1 fruit fly cellular context compared by ENCODE assay signal in the genomic region with DNA sequence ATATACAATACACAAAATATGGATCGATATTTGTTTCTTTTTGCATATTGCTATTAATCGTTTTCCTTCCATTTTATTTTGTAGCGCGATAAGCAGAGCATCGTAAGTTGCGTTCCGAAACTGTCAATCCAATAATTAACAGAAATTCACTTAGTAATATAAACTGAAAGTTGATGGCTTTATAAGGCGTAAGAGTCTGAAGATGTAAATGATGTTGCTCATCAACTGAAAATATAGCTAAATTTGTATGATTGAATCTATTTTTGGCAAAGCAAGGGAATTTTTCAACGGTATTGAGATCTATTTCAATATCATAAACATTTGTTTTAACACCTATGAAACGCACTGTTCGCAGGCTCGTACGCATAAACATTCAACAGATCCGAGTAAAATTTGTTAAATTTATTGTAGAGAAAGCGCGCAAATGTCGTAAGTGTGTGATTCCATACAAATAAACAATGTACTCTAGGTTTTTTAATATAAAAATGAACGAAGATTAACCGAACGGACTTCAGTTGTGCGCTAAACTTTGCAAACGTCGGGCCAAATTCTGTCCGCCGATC.
A peak's percentile ranks its signal among the peaks of the same experiment; 100 is the strongest.
TF ChIP-seq lines count a peak whose summit lies in the region.

Gene Vago, plus strand, starts transcription at position 513 of the 563 bp plus-strand sequence.

TF ChIP-seq in whole organism, prepupa, 60 proteins besides CTCF, POLR2A, EP300 and RAD21 (continued from another document):
- TF ChIP-seq dac (GFP tag; optimal IDR thresholded peaks at IDR 0.05; lab: Kevin White, UChicago): no peak
- no peak for TF ChIP-seq Gug (GFP tag; IDR thresholded peaks at IDR 0.05; lab: Robert Waterston, UW)
- TF ChIP-seq CG15336 (GFP tag; IDR thresholded peaks at IDR 0.05; lab: Robert Waterston, UW): no peak
- peak; percentile 12 for TF ChIP-seq CG10669 (GFP tag; optimal IDR thresholded peaks at IDR 0.05; lab: Kevin White, UChicago)
- TF ChIP-seq CG6276 (GFP tag; optimal IDR thresholded peaks at IDR 0.05; lab: Kevin White, UChicago): peak; percentile 21
- no peak for TF ChIP-seq fd59A (GFP tag; optimal IDR thresholded peaks at IDR 0.05; lab: Kevin White, UChicago)
- no peak for TF ChIP-seq salr (GFP tag; optimal IDR thresholded peaks at IDR 0.05; lab: Kevin White, UChicago)
- no peak for TF ChIP-seq CG8319 (GFP tag; optimal IDR thresholded peaks at IDR 0.05; lab: Kevin White, UChicago)
- no peak for TF ChIP-seq CG11294 (GFP tag; IDR thresholded peaks at IDR 0.05; lab: Robert Waterston, UW)
- TF ChIP-seq Ets96B (tag; optimal IDR thresholded peaks at IDR 0.05; lab: Kevin White, UChicago): no peak
- TF ChIP-seq CG6808 (GFP tag; optimal IDR thresholded peaks at IDR 0.05; lab: Kevin White, UChicago): peak; percentile 2
- no peak for TF ChIP-seq acj6 (GFP tag; optimal IDR thresholded peaks at IDR 0.05; lab: Kevin White, UChicago)
- TF ChIP-seq achi (GFP tag; optimal IDR thresholded peaks at IDR 0.05; lab: Kevin White, UChicago): no peak
- no peak for TF ChIP-seq CG11762 (GFP tag; optimal IDR thresholded peaks at IDR 0.05; lab: Kevin White, UChicago; ENCODE audit: insufficient read depth)
- TF ChIP-seq CG3032 (tag; optimal IDR thresholded peaks at IDR 0.05; lab: Kevin White, UChicago): no peak
- TF ChIP-seq dsx (GFP tag; optimal IDR thresholded peaks at IDR 0.05; lab: Kevin White, UChicago; ENCODE audit: poor library complexity, severe bottlenecking): no peak
- no peak for TF ChIP-seq vri (GFP tag; optimal IDR thresholded peaks at IDR 0.05; lab: Kevin White, UChicago)
- peak; percentile 40 for TF ChIP-seq Sox102F (GFP tag; optimal IDR thresholded peaks at IDR 0.05; lab: Kevin White, UChicago)
- no peak for TF ChIP-seq CG9139 (GFP tag; optimal IDR thresholded peaks at IDR 0.05; lab: Kevin White, UChicago)
- TF ChIP-seq eg (GFP tag; IDR thresholded peaks at IDR 0.05; lab: Robert Waterston, UW): no peak
- TF ChIP-seq Met (GFP tag; optimal IDR thresholded peaks at IDR 0.05; lab: Kevin White, UChicago): peak; percentile 38
- TF ChIP-seq CG1621 (tag; optimal IDR thresholded peaks at IDR 0.05; lab: Kevin White, UChicago): no peak
- no peak for TF ChIP-seq CG10631 (GFP tag; optimal IDR thresholded peaks at IDR 0.05; lab: Kevin White, UChicago)
- TF ChIP-seq cyc (GFP tag; optimal IDR thresholded peaks at IDR 0.05; lab: Kevin White, UChicago): peak; percentile 8
- no peak for TF ChIP-seq CG6792 (GFP tag; optimal IDR thresholded peaks at IDR 0.05; lab: Kevin White, UChicago)
- TF ChIP-seq Lpt (GFP tag; optimal IDR thresholded peaks at IDR 0.05; lab: Kevin White, UChicago): no peak
- TF ChIP-seq lz (GFP tag; optimal IDR thresholded peaks at IDR 0.05; lab: Kevin White, UChicago): peak; percentile 16
- TF ChIP-seq CG8119 (GFP tag; IDR thresholded peaks at IDR 0.05; lab: Robert Waterston, UW): no peak
- no peak for TF ChIP-seq Hr38 (GFP tag; optimal IDR thresholded peaks at IDR 0.05; lab: Kevin White, UChicago)
- TF ChIP-seq spab (GFP tag; optimal IDR thresholded peaks at IDR 0.05; lab: Kevin White, UChicago): no peak
- TF ChIP-seq topi (GFP tag; optimal IDR thresholded peaks at IDR 0.05; lab: Kevin White, UChicago): peak; percentile 35
- no peak for TF ChIP-seq CG4318 (GFP tag; optimal IDR thresholded peaks at IDR 0.05; lab: Kevin White, UChicago)
- no peak for TF ChIP-seq CG16779 (tag; optimal IDR thresholded peaks at IDR 0.05; lab: Kevin White, UChicago)
- no peak for TF ChIP-seq fkh (GFP tag; optimal IDR thresholded peaks at IDR 0.05; lab: Kevin White, UChicago)
- TF ChIP-seq Sox14 (GFP tag; optimal IDR thresholded peaks at IDR 0.05; lab: Kevin White, UChicago): no peak
- TF ChIP-seq CG7368 (GFP tag; optimal IDR thresholded peaks at IDR 0.05; lab: Kevin White, UChicago): no peak
- peak; percentile 47 for TF ChIP-seq CG32006 (GFP tag; optimal IDR thresholded peaks at IDR 0.05; lab: Kevin White, UChicago)
TF ChIP-seq in whole organism, prepupa: peak in this region for 17.
